Fruit fly (Drosophila melanogaster): ENCODE measurements around the gene Swt1.

Gene Swt1

dm6 chrX:18085470-18085797, 4.9 kb downstream of the Swt1 start, which contains the start of gene Ada3 (continued):
- TF ChIP-seq CG15514 (GFP tag; optimal IDR thresholded peaks at IDR 0.05) (peak; percentile 59), disco-r (GFP tag; optimal IDR thresholded peaks at IDR 0.05) (peak; percentile 27), CG7928 (GFP tag; optimal IDR thresholded peaks at IDR 0.05) (peak; percentile 21), odd (GFP tag; optimal IDR thresholded peaks at IDR 0.05) (peak; percentile 53), CG1603 (tag; optimal IDR thresholded peaks at IDR 0.05) (peak; percentile 70), Dek (tag; optimal IDR thresholded peaks at IDR 0.05) (peak; percentile 39), B-H1 (GFP tag; IDR thresholded peaks at IDR 0.05) (peak; percentile 40; the same call in 1 of the 3 replicates), ATbp (GFP tag; optimal IDR thresholded peaks at IDR 0.05) (no peak), lbe (GFP tag; optimal IDR thresholded peaks at IDR 0.05) (peak; percentile 61), Rfx (GFP tag; IDR thresholded peaks at IDR 0.05) (peak; percentile 79; the same call in 1 of the 2 replicates), CG33557 (GFP tag; optimal IDR thresholded peaks at IDR 0.05) (peak; percentile 35), da (GFP tag; optimal IDR thresholded peaks at IDR 0.05) (peak; percentile 6), org-1 (GFP tag; optimal IDR thresholded peaks at IDR 0.05) (peak; percentile 53), CG7372 (GFP tag; IDR thresholded peaks at IDR 0.05) (peak; percentile 56; the same call in 1 of the 2 replicates), exex (tag; optimal IDR thresholded peaks at IDR 0.05) (peak; percentile 13), bowl (GFP tag; IDR thresholded peaks at IDR 0.05) (no peak), croc (GFP tag; conservative IDR thresholded peaks at IDR 0.05) (peak; percentile 39; the same call in 1 of the 3 replicates), CG14965 (GFP tag; optimal IDR thresholded peaks at IDR 0.05; ENCODE audit: borderline replicate concordance) (no peak), so (GFP tag; IDR thresholded peaks at IDR 0.05) (peak; percentile 50; the same call in 1 of the 3 replicates), repo (GFP tag; optimal IDR thresholded peaks at IDR 0.05) (peak; percentile 27), CG18476 (GFP tag; optimal IDR thresholded peaks at IDR 0.05) (peak; percentile 77), ems (GFP tag; optimal IDR thresholded peaks at IDR 0.05) (peak; percentile 75), ewg (GFP tag; optimal IDR thresholded peaks at IDR 0.05) (peak; percentile 58), CG18619 (GFP tag; optimal IDR thresholded peaks at IDR 0.05) (peak; percentile 61), Dfd (GFP tag; optimal IDR thresholded peaks at IDR 0.05) (peak in 1 of 2 experiments; percentile 23), slou (GFP tag; optimal IDR thresholded peaks at IDR 0.05) (peak; percentile 78), CG32767 (GFP tag; IDR thresholded peaks at IDR 0.05) (no peak), ab (GFP tag; optimal IDR thresholded peaks at IDR 0.05) (peak; percentile 22), zf30C (GFP tag; optimal IDR thresholded peaks at IDR 0.05) (no peak), hb (GFP tag; IDR thresholded peaks at IDR 0.05; ENCODE audit: partially characterized antibody) (no peak), sens (GFP tag) (peak; percentile 97), tio (GFP tag; optimal IDR thresholded peaks at IDR 0.05) (no peak), pum (GFP tag; optimal IDR thresholded peaks at IDR 0.05) (peak; percentile 71), ci (GFP tag; IDR thresholded peaks at IDR 0.05) (peak; percentile 74; the same call in 2 of the 3 replicates), scrt (GFP tag; optimal IDR thresholded peaks at IDR 0.05) (no peak), dan (GFP tag; IDR thresholded peaks at IDR 0.05) (no peak), Hey (tag; optimal IDR thresholded peaks at IDR 0.05) (peak; percentile 37), CG2120 (GFP tag; optimal IDR thresholded peaks at IDR 0.05) (peak; percentile 90), YL-1 (GFP tag; optimal IDR thresholded peaks at IDR 0.05) (peak; percentile 44), ind (GFP tag; optimal IDR thresholded peaks at IDR 0.05) (peak; percentile 82), unc-4 (GFP tag; IDR thresholded peaks at IDR 0.05; ENCODE audit: partially characterized antibody) (no peak)

Data from whole organism, embryonic.